Worm (Caenorhabditis elegans) whole organism, L4 larva: ENCODE data around the gene W01G7.4.

Source experiments
- F26F4.8 ChIP-seq: fragments of 200-800 bp; sonication (Bioruptor generic); conservative IDR thresholded peaks from 2 replicates; pipeline ENCODE4 v1.3.6; 2022; ENCODE audit warnings: missing genetic modification characterization, missing compliant biosample characterization
- ceh-28 ChIP-seq: fragments of 150-350 bp; optimal IDR thresholded peaks from 2 replicates; lab custom pipeline; 2014; ENCODE audit warnings: missing biosample characterization, missing genetic modification reagents, missing genetic modification characterization
- ceh-32 ChIP-seq: sonication (generic microtip); optimal IDR thresholded peaks from 2 replicates; lab custom pipeline; 2016; ENCODE audit warnings: mild to moderate bottlenecking, missing genetic modification characterization, missing compliant biosample characterization; ENCODE audit not compliant: poor library complexity
- ceh-82 ChIP-seq: sonication (generic microtip); optimal IDR thresholded peaks from 2 replicates; lab custom pipeline; 2017; ENCODE audit warnings: missing biosample characterization, missing genetic modification characterization
- ces-1 ChIP-seq: fragments of 150-350 bp; sonication (generic microtip); optimal IDR thresholded peaks from 4 replicates; lab custom pipeline; 2014; ENCODE audit warnings: missing biosample characterization, missing genetic modification reagents, missing genetic modification characterization
- cey-2 ChIP-seq: sonication (generic microtip); optimal IDR thresholded peaks from 3 replicates; lab custom pipeline; 2017; ENCODE audit warnings: missing genetic modification characterization, mild to moderate bottlenecking, missing compliant biosample characterization, antibody characterized with exemption, borderline replicate concordance; ENCODE audit not compliant: insufficient read depth
- daf-19 ChIP-seq: fragments of 200-800 bp; sonication (Bioruptor generic); conservative IDR thresholded peaks from 2 replicates; pipeline ENCODE4 v1.3.6; 2022; ENCODE audit warnings: missing genetic modification characterization, missing compliant biosample characterization
- dmd-6 ChIP-seq: fragments of 200-800 bp; sonication (Bioruptor generic); IDR thresholded peaks from 2 replicates; pipeline ENCODE4 v1.3.6; 2022; ENCODE audit warnings: missing genetic modification reagents, missing genetic modification characterization, missing compliant biosample characterization
- egl-43 ChIP-seq: fragments of 200-800 bp; sonication (Bioruptor generic); IDR thresholded peaks from 2 replicates; pipeline ENCODE4 v1.3.6; 2022; ENCODE audit warnings: missing genetic modification reagents, missing genetic modification characterization, missing compliant biosample characterization
- fkh-10 ChIP-seq: fragments of 150-350 bp; optimal IDR thresholded peaks from 2 replicates; lab custom pipeline; 2014; ENCODE audit warnings: missing biosample characterization, missing genetic modification reagents, missing genetic modification characterization
- gei-8 ChIP-seq: fragments of 200-800 bp; sonication (Bioruptor generic); optimal IDR thresholded peaks from 2 replicates; lab custom pipeline; 2018; ENCODE audit warnings: mild to moderate bottlenecking, missing genetic modification characterization, missing compliant biosample characterization
- hif-1 ChIP-seq, 2 experiments: sonication (generic microtip); optimal IDR thresholded peaks; 2 replicates each; lab custom pipeline; 2016 to 2017; ENCODE audit warnings: missing compliant biosample characterization in 2 of 2, missing genetic modification characterization in 2 of 2, missing genetic modification reagents in 2 of 2, missing genotype in 2 of 2, mild to moderate bottlenecking in 1 of 2
- hlh-11 ChIP-seq: fragments of 200-800 bp; sonication (Bioruptor generic); optimal IDR thresholded peaks from 2 replicates; lab custom pipeline; 2018; ENCODE audit warnings: mild to moderate bottlenecking, missing genetic modification characterization, missing compliant biosample characterization
- lin-38 ChIP-seq: fragments of 200-800 bp; sonication (Bioruptor generic); IDR thresholded peaks from 2 replicates; pipeline ENCODE4 v1.3.6; 2022; ENCODE audit warnings: missing genetic modification reagents, missing genetic modification characterization, missing compliant biosample characterization
- madf-5 ChIP-seq, 2 experiments: fragments of 200-800 bp; sonication (Bioruptor generic); IDR thresholded peaks; 2 replicates each; pipeline ENCODE4 v1.3.6; 2022; ENCODE audit warnings: missing compliant biosample characterization in 2 of 2, missing genetic modification characterization in 2 of 2
- madf-9 ChIP-seq: fragments of 200-800 bp; sonication (Bioruptor generic); conservative IDR thresholded peaks from 2 replicates; pipeline ENCODE4 v1.3.6; 2022; ENCODE audit warnings: missing genetic modification reagents, missing genetic modification characterization, missing compliant biosample characterization
- mdt-29 ChIP-seq: fragments of 200-800 bp; sonication (Bioruptor generic); IDR thresholded peaks from 2 replicates; pipeline ENCODE4 v1.3.6; 2022; ENCODE audit warnings: missing genetic modification reagents, missing genetic modification characterization, missing compliant biosample characterization
- mep-1 ChIP-seq: fragments of 150-350 bp; sonication (generic microtip); optimal IDR thresholded peaks from 3 replicates; lab custom pipeline; 2014; ENCODE audit warnings: missing biosample characterization, missing genetic modification characterization
- nhr-102 ChIP-seq: sonication (generic microtip); optimal IDR thresholded peaks from 2 replicates; lab custom pipeline; 2016; ENCODE audit warnings: mild to moderate bottlenecking, missing genetic modification characterization, moderate library complexity, missing compliant biosample characterization
- nhr-11 ChIP-seq: fragments of 150-350 bp; optimal IDR thresholded peaks from 2 replicates; lab custom pipeline; 2014; ENCODE audit warnings: missing biosample characterization, missing genetic modification characterization
- nhr-25 ChIP-seq: sonication (generic microtip); optimal IDR thresholded peaks from 2 replicates; lab custom pipeline; 2017; ENCODE audit warnings: missing genetic modification characterization, mild to moderate bottlenecking, missing compliant biosample characterization, antibody characterized with exemption, moderate library complexity, borderline replicate concordance; ENCODE audit not compliant: insufficient read depth
- nhr-41 ChIP-seq: fragments of 200-800 bp; sonication (Bioruptor generic); IDR thresholded peaks from 2 replicates; pipeline ENCODE4 v1.3.6; 2022; ENCODE audit warnings: missing genetic modification reagents, missing genetic modification characterization, missing compliant biosample characterization
- nhr-42 ChIP-seq: fragments of 200-800 bp; sonication (Bioruptor generic); IDR thresholded peaks from 2 replicates; pipeline ENCODE4 v1.3.6; 2022; ENCODE audit warnings: missing genetic modification characterization, missing compliant biosample characterization
- nhr-48 ChIP-seq: sonication (generic microtip); optimal IDR thresholded peaks from 2 replicates; lab custom pipeline; 2016; ENCODE audit warnings: mild to moderate bottlenecking, missing genetic modification characterization, missing compliant biosample characterization
- set-16 ChIP-seq: fragments of 200-800 bp; sonication (Bioruptor generic); IDR thresholded peaks from 2 replicates; pipeline ENCODE4 v1.3.6; 2022; ENCODE audit warnings: missing genetic modification reagents, missing genetic modification characterization, missing compliant biosample characterization
- snpc-1.2 ChIP-seq: fragments of 200-800 bp; sonication (Bioruptor generic); IDR thresholded peaks from 2 replicates; pipeline ENCODE4 v1.3.6; 2022; ENCODE audit warnings: missing genetic modification reagents, missing genetic modification characterization, missing compliant biosample characterization
- unc-62 ChIP-seq, 3 experiments: fragments of 150-350 bp in 1 of 3; sonication (generic microtip); optimal IDR thresholded peaks in 2 of 3; peaks in 1 of 3; 1 replicate in 1 of 3; 2 replicates in 2 of 3; lab custom pipeline; 2014 to 2017; ENCODE audit warnings: missing biosample characterization in 3 of 3, missing genetic modification characterization in 3 of 3, missing genetic modification reagents in 3 of 3, missing genotype in 1 of 3
- vab-7 ChIP-seq: fragments of 200-800 bp; sonication (Bioruptor generic); IDR thresholded peaks from 2 replicates; pipeline ENCODE4 v1.3.6; 2022; ENCODE audit warnings: missing genetic modification reagents, missing genetic modification characterization, missing compliant biosample characterization

W01G7.4 gene

ce11 chrII:14074825-14075224 lies 14.3 kb downstream of the W01G7.4 start:
- TF ChIP-seq cey-2 (no peak), set-16 (peak; percentile 81)

- TF ChIP-seq mdt-29 (no peak), set-16 (peak; percentile 89), nhr-42 (GFP tag; lab: Robert Waterston, UW) (no peak)
- TF ChIP-seq, all 104 proteins: peak for 1
Observed at ce11 chrII:14077823-14078222, 17.3 kb downstream of the W01G7.4 start.

ce11 chrII:14086931-14087330 lies 26.4 kb downstream of the W01G7.4 start:
- TF ChIP-seq daf-19 (GFP tag; lab: Robert Waterston, UW) (no peak), set-16 (peak; percentile 97)

DNA sequence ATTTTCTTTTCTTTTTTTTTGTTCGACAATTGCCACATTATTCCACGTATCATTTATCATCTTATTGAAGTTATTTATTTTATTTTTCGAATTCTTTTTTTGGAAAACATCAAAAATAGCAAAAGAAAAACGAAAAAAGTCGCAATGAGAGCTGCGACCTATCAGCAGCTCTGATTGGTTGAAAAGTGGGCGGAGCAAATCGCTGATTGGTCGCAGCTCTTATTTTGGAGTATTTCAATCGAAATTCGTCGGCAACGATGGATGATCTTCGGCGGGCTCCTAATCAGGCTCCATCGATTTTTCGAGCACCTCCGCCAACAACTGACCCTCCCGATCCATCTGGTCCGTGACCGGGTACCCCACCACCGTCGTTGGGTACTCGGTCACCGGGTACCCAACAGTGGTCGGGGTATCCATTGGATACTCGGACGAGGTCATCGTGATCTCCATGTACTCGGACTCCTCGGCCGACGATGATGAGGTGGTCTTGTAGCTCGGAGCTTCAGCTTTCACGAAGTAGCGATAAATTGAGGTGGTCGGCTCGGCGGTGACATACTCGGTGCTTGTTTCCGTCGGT lies 29.3 kb downstream of the W01G7.4 start:
- peak; percentile 27; the same call in 1 of the 2 replicates for TF ChIP-seq nhr-41 (GFP tag; lab: Robert Waterston, UW)
- no peak for TF ChIP-seq nhr-25 (tag; lab: Kevin White, UChicago)
- TF ChIP-seq mep-1 (tag; lab: Kevin White, UChicago), result no peak
- TF ChIP-seq nhr-42 (GFP tag; lab: Robert Waterston, UW), result peak; percentile 36; the same call in 1 of the 2 replicates
- peak; percentile 77 for TF ChIP-seq set-16
- TF ChIP-seq lin-38, result no peak
- no peak for TF ChIP-seq madf-5 (GFP tag; IDR thresholded peaks at IDR 0.05; lab: Robert Waterston, UW)
- TF ChIP-seq cey-2, result no peak
- TF ChIP-seq vab-7 (GFP tag; lab: Robert Waterston, UW), result no peak
- no peak for TF ChIP-seq snpc-1.2 (GFP tag; lab: Robert Waterston, UW)
- no peak for TF ChIP-seq mdt-29
- TF ChIP-seq nhr-48 (tag; lab: Kevin White, UChicago), result no peak
- TF ChIP-seq unc-62 (GFP tag; optimal IDR thresholded peaks at IDR 0.05 in 1 of 2; lab: Kevin White, UChicago), result no peak
- no peak for TF ChIP-seq unc-62 (tag; optimal IDR thresholded peaks at IDR 0.05; lab: Kevin White, UChicago)
- TF ChIP-seq ceh-28 (tag; lab: Kevin White, UChicago), result no peak
- no peak for TF ChIP-seq nhr-102
- no peak for TF ChIP-seq hif-1 (tag; optimal IDR thresholded peaks at IDR 0.05; lab: Kevin White, UChicago)
- TF ChIP-seq egl-43 (GFP tag; lab: Robert Waterston, UW), result 0 out of 2 replicates have a peak, but pooled peaks have one; percentile 7
- no peak for TF ChIP-seq dmd-6 (GFP tag; lab: Robert Waterston, UW)

DNA sequence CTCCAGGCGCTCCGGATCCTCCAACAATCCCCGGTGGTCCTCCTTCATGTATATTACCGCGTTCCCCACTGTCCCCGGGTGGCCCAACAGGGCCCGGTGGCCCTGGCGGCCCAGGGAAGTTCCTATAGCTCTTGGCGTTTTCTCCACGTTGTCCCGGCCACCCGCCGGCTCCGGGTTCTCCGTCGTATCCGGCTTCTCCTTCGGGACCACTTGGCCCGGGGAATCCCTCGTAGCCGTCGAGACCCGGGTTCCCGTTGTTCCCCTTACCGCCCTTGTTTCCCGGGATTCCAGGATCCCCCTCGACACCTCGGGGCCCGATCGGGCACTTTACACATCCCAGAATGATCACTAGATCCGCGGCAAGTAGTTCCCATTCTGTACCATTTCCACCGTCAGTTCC lies 30.6 kb downstream of the W01G7.4 start:
- TF ChIP-seq set-16, result peak; percentile 96
- TF ChIP-seq fkh-10 (GFP tag; lab: Kevin White, UChicago), result no peak
- TF ChIP-seq ces-1 (GFP tag; lab: Kevin White, UChicago), result no peak
- TF ChIP-seq egl-43 (GFP tag; lab: Robert Waterston, UW), result 0 out of 2 replicates have a peak, but pooled peaks have one; percentile 25
- no peak for TF ChIP-seq ceh-82
- TF ChIP-seq gei-8 (GFP tag; lab: Kevin White, UChicago), result no peak
- TF ChIP-seq ceh-32 (tag; lab: Kevin White, UChicago), result no peak
- no peak for TF ChIP-seq nhr-102
- TF ChIP-seq nhr-11 (tag; lab: Kevin White, UChicago), result no peak
- TF ChIP-seq hlh-11 (tag; lab: Kevin White, UChicago), result no peak
- TF ChIP-seq madf-9 (GFP tag; lab: Robert Waterston, UW), result no peak
- TF ChIP-seq ceh-28 (tag; lab: Kevin White, UChicago), result no peak

DNA sequence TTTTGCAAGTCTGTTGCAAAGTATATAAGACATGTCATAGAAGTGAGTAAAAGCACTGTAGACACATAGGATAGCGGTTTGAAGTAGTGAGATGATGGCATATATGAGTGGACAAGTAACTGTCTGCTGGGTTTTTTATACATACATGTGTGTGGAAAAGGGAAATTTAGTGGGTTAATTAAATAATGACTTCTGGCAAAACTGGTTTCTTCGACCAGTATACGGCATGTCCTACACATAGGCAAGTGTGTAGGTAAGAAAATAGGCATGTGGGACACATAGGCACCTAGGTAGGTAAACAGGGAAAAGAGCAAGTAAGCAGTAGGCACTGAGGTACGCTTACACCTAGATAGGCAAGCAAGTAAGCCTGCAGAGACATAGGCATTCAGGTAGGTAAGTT lies 34.1 kb downstream of the W01G7.4 start, which contains the start of gene col-87:
TSS of gene col-87 (minus strand) at position 101 of the 400 bp plus-strand sequence.
- TF ChIP-seq ceh-28 (tag; lab: Kevin White, UChicago), result no peak
- TF ChIP-seq F26F4.8, result 0 out of 2 replicates have a peak, but pooled peaks have one; percentile 51
